Worm (Caenorhabditis elegans) whole organism, L1 larva: Measurements from ENCODE around the gene sut-2.
A peak's percentile ranks its signal among the peaks of the same experiment; 100 is the strongest.
"Not testable (repeated sequence)": the region's sequence is repeated elsewhere in the genome, so short reads cannot be mapped to it uniquely, and the experiment has no call there.

Experiments
- C04F5.9 ChIP-seq: sonication (generic microtip); optimal IDR thresholded peaks from 2 replicates; lab custom pipeline; 2016; ENCODE audit warnings: missing genetic modification characterization, missing compliant biosample characterization
- C34B4.2 ChIP-seq: sonication (generic microtip); optimal IDR thresholded peaks from 2 replicates; lab custom pipeline; 2017; ENCODE audit warnings: mild to moderate bottlenecking, missing genetic modification characterization, missing compliant biosample characterization
- F16B12.6 ChIP-seq: fragments of 150-350 bp; optimal IDR thresholded peaks from 2 replicates; lab custom pipeline; 2014; ENCODE audit warnings: missing biosample characterization, missing genetic modification characterization
- ceh-82 ChIP-seq, 3 experiments: fragments of 150-350 bp in 1 of 3; sonication (generic microtip) in 2 of 3; optimal IDR thresholded peaks; 2 replicates each; lab custom pipeline; 2014 to 2017; ENCODE audit warnings: missing biosample characterization in 3 of 3, missing genetic modification characterization in 3 of 3
- ceh-88 ChIP-seq: fragments of 200-800 bp; sonication (Bioruptor generic); IDR thresholded peaks from 2 replicates; pipeline ENCODE4 v1.3.6; 2022; ENCODE audit warnings: missing genetic modification characterization, missing compliant biosample characterization
- dpl-1 ChIP-seq, 3 experiments: fragments of 150-350 bp in 2 of 3; sonication (generic microtip) in 1 of 3; optimal IDR thresholded peaks; 2 replicates each; lab custom pipeline; 2014 to 2017; ENCODE audit warnings: missing biosample characterization in 3 of 3, missing genetic modification characterization in 3 of 3, missing genetic modification reagents in 3 of 3
- dsc-1 ChIP-seq: sonication (generic microtip); optimal IDR thresholded peaks from 2 replicates; lab custom pipeline; 2016; ENCODE audit warnings: mild to moderate bottlenecking, missing genetic modification characterization, missing compliant biosample characterization
- efl-1 ChIP-seq, 4 experiments: fragments of 150-350 bp; optimal IDR thresholded peaks in 3 of 4; peaks in 1 of 4; 1 replicate in 1 of 4; 2 replicates in 3 of 4; lab custom pipeline; 2014; ENCODE audit warnings: missing biosample characterization in 2 of 4, missing genetic modification characterization in 2 of 4, missing genetic modification reagents in 2 of 4
- egl-13 ChIP-seq: sonication (generic microtip); optimal IDR thresholded peaks from 2 replicates; lab custom pipeline; 2016; ENCODE audit warnings: missing genotype, missing genetic modification reagents, missing genetic modification characterization, missing compliant biosample characterization
- egl-27 ChIP-seq, 2 experiments: fragments of 150-350 bp in 1 of 2; sonication (generic microtip); optimal IDR thresholded peaks; 3 replicates each; lab custom pipeline; 2017 to 2018; ENCODE audit warnings: missing biosample characterization in 2 of 2, missing genetic modification characterization in 2 of 2, missing genetic modification reagents in 2 of 2
- elt-2 ChIP-seq: sonication (generic microtip); optimal IDR thresholded peaks from 2 replicates; lab custom pipeline; 2016; ENCODE audit warnings: missing genetic modification characterization, mild to moderate bottlenecking, inconsistent platforms, missing compliant biosample characterization, missing genetic modification reagents
- fkh-4 ChIP-seq: sonication (generic microtip); optimal IDR thresholded peaks from 2 replicates; lab custom pipeline; 2016; ENCODE audit warnings: missing compliant biosample characterization, missing genetic modification characterization, borderline replicate concordance
- fos-1 ChIP-seq: fragments of 150-350 bp; optimal IDR thresholded peaks from 2 replicates; lab custom pipeline; 2014; ENCODE audit warnings: missing biosample characterization, missing genetic modification characterization
- grh-1 ChIP-seq: fragments of 200-800 bp; sonication (Bioruptor generic); IDR thresholded peaks from 2 replicates; pipeline ENCODE4 v1.3.6; 2022; ENCODE audit warnings: missing genetic modification reagents, missing genetic modification characterization, missing compliant biosample characterization
- hpl-2 ChIP-seq: fragments of 150-350 bp; optimal IDR thresholded peaks from 2 replicates; lab custom pipeline; 2014; ENCODE audit warnings: missing biosample characterization, missing genetic modification reagents, missing genetic modification characterization
- irx-1 ChIP-seq: sonication (generic microtip); optimal IDR thresholded peaks from 2 replicates; lab custom pipeline; 2016; ENCODE audit warnings: missing genetic modification characterization, missing compliant biosample characterization
- lin-14 ChIP-seq: fragments of 200-800 bp; sonication (Bioruptor generic); optimal IDR thresholded peaks from 2 replicates; lab custom pipeline; 2018; ENCODE audit warnings: mild to moderate bottlenecking, missing genetic modification characterization, moderate library complexity, missing compliant biosample characterization
- lin-35 ChIP-seq, 2 experiments: fragments of 150-350 bp; optimal IDR thresholded peaks; 2 replicates each; lab custom pipeline; 2014; ENCODE audit warnings: missing biosample characterization in 2 of 2, missing genetic modification characterization in 2 of 2, missing genetic modification reagents in 2 of 2
- lir-3 ChIP-seq: sonication (generic microtip); optimal IDR thresholded peaks from 2 replicates; lab custom pipeline; 2016; ENCODE audit warnings: mild to moderate bottlenecking, missing genetic modification characterization, moderate library complexity, missing compliant biosample characterization; ENCODE audit not compliant: poor library complexity
- lsy-2 ChIP-seq, 2 experiments: fragments of 150-350 bp; optimal IDR thresholded peaks; 2 replicates each; lab custom pipeline; 2014; ENCODE audit warnings: missing biosample characterization in 2 of 2, missing genetic modification characterization in 2 of 2
- mab-9 ChIP-seq: fragments of 200-800 bp; sonication (Bioruptor generic); IDR thresholded peaks from 2 replicates; pipeline ENCODE4 v1.3.6; 2022; ENCODE audit warnings: missing genetic modification reagents, missing genetic modification characterization, missing compliant biosample characterization
- mdl-1 ChIP-seq, 2 experiments: fragments of 150-350 bp; optimal IDR thresholded peaks; 2 replicates each; lab custom pipeline; 2014 to 2017; ENCODE audit warnings: missing biosample characterization in 2 of 2, missing genetic modification characterization in 2 of 2, inconsistent platforms in 1 of 2
- mef-2 ChIP-seq: fragments of 150-350 bp; optimal IDR thresholded peaks from 2 replicates; lab custom pipeline; 2014; ENCODE audit warnings: missing biosample characterization, missing genetic modification characterization
- mep-1 ChIP-seq: fragments of 150-350 bp; optimal IDR thresholded peaks from 2 replicates; lab custom pipeline; 2014; ENCODE audit warnings: missing biosample characterization, missing genetic modification characterization
- nhr-47 ChIP-seq: sonication (generic microtip); optimal IDR thresholded peaks from 2 replicates; lab custom pipeline; 2016; ENCODE audit warnings: mild to moderate bottlenecking, missing genetic modification characterization, moderate library complexity, missing compliant biosample characterization
- nhr-71 ChIP-seq: sonication (generic microtip); optimal IDR thresholded peaks from 2 replicates; lab custom pipeline; 2016; ENCODE audit warnings: mild to moderate bottlenecking, missing genetic modification characterization, moderate library complexity, missing compliant biosample characterization
- nhr-76 ChIP-seq: sonication (generic microtip); optimal IDR thresholded peaks from 2 replicates; lab custom pipeline; 2017; ENCODE audit warnings: missing biosample characterization, missing genetic modification characterization
- nhr-84 ChIP-seq: sonication (generic microtip); optimal IDR thresholded peaks from 2 replicates; lab custom pipeline; 2017; ENCODE audit warnings: missing biosample characterization, missing genetic modification characterization
- nhr-85 ChIP-seq: sonication (generic microtip); peaks from one replicate; lab custom pipeline; 2016; ENCODE audit warnings: missing genetic modification characterization, inconsistent platforms, missing compliant biosample characterization
- nhr-90 ChIP-seq: sonication (generic microtip); optimal IDR thresholded peaks from 2 replicates; lab custom pipeline; 2016; ENCODE audit warnings: mild to moderate bottlenecking, missing genetic modification characterization, missing compliant biosample characterization; ENCODE audit not compliant: poor library complexity
- rnt-1 ChIP-seq: sonication (generic microtip); optimal IDR thresholded peaks from 2 replicates; lab custom pipeline; 2016; ENCODE audit warnings: mild to moderate bottlenecking, missing genetic modification characterization, moderate library complexity, missing compliant biosample characterization
- skn-1 ChIP-seq: fragments of 150-350 bp; optimal IDR thresholded peaks from 2 replicates; lab custom pipeline; 2014; ENCODE audit warnings: missing biosample characterization, missing genetic modification characterization
- snu-23 ChIP-seq: sonication (generic microtip); optimal IDR thresholded peaks from 2 replicates; lab custom pipeline; 2016; ENCODE audit warnings: missing genetic modification characterization, missing compliant biosample characterization
- swsn-7 ChIP-seq: sonication (generic microtip); optimal IDR thresholded peaks from 2 replicates; lab custom pipeline; 2016; ENCODE audit warnings: missing genetic modification characterization, missing compliant biosample characterization
- tbx-2 ChIP-seq: sonication (generic microtip); optimal IDR thresholded peaks from 2 replicates; lab custom pipeline; 2016; ENCODE audit warnings: missing genetic modification characterization, missing compliant biosample characterization
- tlp-1 ChIP-seq: fragments of 150-350 bp; optimal IDR thresholded peaks from 2 replicates; lab custom pipeline; 2014; ENCODE audit warnings: missing biosample characterization, missing genetic modification characterization
- unc-130 ChIP-seq: fragments of 150-350 bp; optimal IDR thresholded peaks from 2 replicates; lab custom pipeline; 2017; ENCODE audit warnings: missing biosample characterization, missing genetic modification characterization, inconsistent platforms
- unc-62 ChIP-seq: fragments of 150-350 bp; optimal IDR thresholded peaks from 2 replicates; lab custom pipeline; 2014; ENCODE audit warnings: missing biosample characterization, missing genetic modification reagents, missing genetic modification characterization
- unc-86 ChIP-seq: sonication (generic microtip); optimal IDR thresholded peaks from 2 replicates; lab custom pipeline; 2016; ENCODE audit warnings: missing genetic modification characterization, missing compliant biosample characterization
- unc-98 ChIP-seq: fragments of 200-800 bp; sonication (Bioruptor generic); IDR thresholded peaks from 2 replicates; pipeline ENCODE4 v1.3.6; 2022; ENCODE audit warnings: missing genetic modification characterization, missing compliant biosample characterization
- vab-15 ChIP-seq: sonication (generic microtip); optimal IDR thresholded peaks from 2 replicates; lab custom pipeline; 2017; ENCODE audit warnings: missing genotype, mild to moderate bottlenecking, missing genetic modification characterization, missing compliant biosample characterization
- zip-4 ChIP-seq: fragments of 200-800 bp; sonication (Bioruptor generic); optimal IDR thresholded peaks from 2 replicates; lab custom pipeline; 2018; ENCODE audit warnings: mild to moderate bottlenecking, missing genetic modification characterization, moderate library complexity, missing compliant biosample characterization

The sut-2 gene

DNA sequence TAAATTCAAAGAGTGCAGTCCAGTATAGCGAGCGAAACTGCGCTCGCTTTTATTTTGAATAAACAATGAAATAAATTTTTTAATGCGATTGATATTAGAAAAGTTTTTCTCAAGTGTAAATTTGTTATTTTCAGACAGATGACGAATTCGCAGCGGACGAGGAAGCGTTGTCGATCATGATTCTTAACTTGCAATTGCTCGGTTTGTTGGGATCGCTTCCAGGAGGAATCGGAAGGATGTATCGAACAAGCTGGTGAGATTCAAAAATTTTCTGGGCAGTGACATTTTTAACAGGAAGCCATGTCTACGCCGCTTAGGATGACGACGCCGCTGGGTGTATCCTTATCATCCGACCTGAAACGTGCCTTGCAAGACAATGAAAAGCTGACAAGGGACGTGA is 16.3 kb downstream of the sut-2 start, which contains the start of gene Y61A9LA.12:
Y61A9LA.12 (plus strand) TSS at position 301 of the 400 bp plus-strand sequence.
- TF ChIP-seq ceh-88 (GFP tag; lab: Robert Waterston, UW); fos-1 (tag; lab: Kevin White, UChicago); egl-13 (tag; lab: Kevin White, UChicago): not testable (repeated sequence)
- TF ChIP-seq, all 84 proteins: peak for 0; not testable (repeated sequence) for 84

DNA sequence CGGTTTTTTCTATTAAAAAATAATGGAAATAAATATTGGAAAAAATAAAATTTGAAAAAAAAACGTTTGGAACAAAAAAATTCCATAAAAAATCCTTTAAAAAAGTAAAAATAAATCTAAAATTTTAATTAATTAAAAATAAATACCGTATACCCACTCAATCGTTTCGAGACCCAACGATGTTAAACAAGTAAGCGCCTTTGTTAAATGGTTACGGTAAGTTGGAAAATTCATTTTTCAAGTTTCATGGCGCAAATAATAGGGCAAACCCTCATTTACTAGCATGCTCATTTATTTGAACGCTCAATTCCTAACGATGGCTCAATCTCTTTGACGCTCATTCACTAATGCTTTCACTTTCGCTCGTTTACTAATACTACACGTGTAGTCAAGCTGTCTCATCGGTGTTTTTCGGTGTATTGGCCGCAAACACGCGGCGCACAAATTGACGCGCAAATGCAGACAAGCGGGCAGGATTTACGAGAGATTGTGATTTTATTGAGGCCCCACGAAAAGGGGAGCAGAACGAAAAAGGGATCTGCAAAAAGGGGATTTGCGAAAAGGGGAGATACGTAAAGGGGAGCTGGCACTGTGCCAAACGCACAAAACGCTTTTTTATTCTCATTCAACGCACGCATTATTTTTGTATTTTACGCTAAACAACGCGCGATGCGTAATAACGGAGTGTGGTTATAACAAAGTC is 17.3 kb downstream of the sut-2 start:
- TF ChIP-seq efl-1 (optimal IDR thresholded peaks at IDR 0.05; lab: Kevin White, UChicago) (peak; percentile 15 to 46), efl-1 (GFP tag; optimal IDR thresholded peaks at IDR 0.05 in 1 of 2; lab: Kevin White, UChicago) (peak in 1 of 2 experiments; percentile 5), unc-86 (tag; lab: Kevin White, UChicago) (peak; percentile 0), unc-98 (GFP tag; lab: Robert Waterston, UW) (peak; percentile 36; the same call in 1 of the 2 replicates), swsn-7 (peak; percentile 6), lin-14 (GFP tag; lab: Kevin White, UChicago) (peak; percentile 28), nhr-47 (tag; lab: Kevin White, UChicago) (peak; percentile 47), tbx-2 (tag; lab: Kevin White, UChicago) (peak; percentile 2), rnt-1 (tag; lab: Kevin White, UChicago) (peak; percentile 45), dsc-1 (tag; lab: Kevin White, UChicago) (peak; percentile 57), nhr-71 (tag; lab: Kevin White, UChicago) (peak; percentile 43), F16B12.6 (peak; percentile 64), mab-9 (0 out of 2 replicates have a peak, but pooled peaks have one; percentile 37), snu-23 (GFP tag; lab: Kevin White, UChicago) (peak; percentile 14)

DNA sequence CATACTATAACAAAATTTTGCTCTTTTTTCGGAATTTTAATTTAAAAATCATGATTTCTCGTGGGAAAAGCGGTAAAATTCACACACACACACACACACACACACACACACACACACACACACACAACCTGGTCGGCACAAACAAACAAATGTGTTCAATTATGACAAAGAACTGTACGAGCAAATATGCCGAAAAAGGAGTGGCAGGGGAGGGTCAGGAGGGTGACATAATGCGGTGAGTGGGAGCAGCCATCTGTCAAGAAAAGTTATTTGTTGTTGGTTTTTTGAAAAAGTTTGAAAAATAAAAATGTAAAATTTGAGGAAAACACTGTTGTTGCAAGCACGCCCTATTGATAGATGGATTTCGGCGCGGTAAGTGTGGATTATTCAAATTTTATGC is 17.9 kb downstream of the sut-2 start:
- TF ChIP-seq mef-2 (no peak), unc-130 (tag; lab: Kevin White, UChicago) (no peak), C34B4.2 (tag; lab: Kevin White, UChicago) (no peak), lin-35 (GFP tag; optimal IDR thresholded peaks at IDR 0.05; lab: Kevin White, UChicago) (peak in 1 of 2 experiments; percentile 2), ceh-88 (GFP tag; lab: Robert Waterston, UW) (no peak), elt-2 (no peak), rnt-1 (tag; lab: Kevin White, UChicago) (no peak), vab-15 (tag; lab: Kevin White, UChicago) (no peak), efl-1 (optimal IDR thresholded peaks at IDR 0.05; lab: Kevin White, UChicago) (peak in 1 of 2 experiments; percentile 21), efl-1 (GFP tag; optimal IDR thresholded peaks at IDR 0.05 in 1 of 2; lab: Kevin White, UChicago) (peak in 1 of 2 experiments; percentile 34), egl-27 (tag; optimal IDR thresholded peaks at IDR 0.05; lab: Kevin White, UChicago) (no peak), C04F5.9 (no peak), snu-23 (GFP tag; lab: Kevin White, UChicago) (no peak), unc-62 (GFP tag; lab: Kevin White, UChicago) (no peak), fkh-4 (no peak), dpl-1 (GFP tag; optimal IDR thresholded peaks at IDR 0.05; lab: Kevin White, UChicago) (peak in 1 of 3 experiments; percentile 44), fos-1 (tag; lab: Kevin White, UChicago) (no peak), hpl-2 (no peak)

DNA sequence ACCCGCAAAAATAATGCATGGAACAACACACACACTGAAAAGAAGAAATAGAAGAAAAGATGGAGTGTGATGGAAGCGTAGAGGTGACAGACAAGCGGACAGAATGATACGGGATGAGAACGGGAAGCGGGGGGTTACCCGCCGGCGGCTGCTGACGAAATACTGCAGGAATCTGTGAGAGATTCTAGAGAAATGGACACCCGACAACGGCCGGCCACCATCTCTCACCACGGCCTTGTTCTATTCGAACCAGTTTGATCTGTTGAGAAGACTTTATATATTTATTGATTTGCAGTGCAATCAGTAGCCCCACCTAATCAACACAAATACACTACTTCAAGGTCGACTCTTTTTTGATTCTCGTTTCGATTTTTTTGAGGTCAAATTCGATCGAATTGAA is 19.4 kb downstream of the sut-2 start:
- no peak for TF ChIP-seq unc-86 (tag; lab: Kevin White, UChicago)
- peak; percentile 12 for TF ChIP-seq irx-1 (tag; lab: Kevin White, UChicago)
- TF ChIP-seq mep-1 (tag; lab: Kevin White, UChicago): peak; percentile 32
- TF ChIP-seq nhr-85 (tag; lab: Kevin White, UChicago): peak; percentile 90
- TF ChIP-seq lin-35 (GFP tag; optimal IDR thresholded peaks at IDR 0.05; lab: Kevin White, UChicago): peak; percentile 12 to 46
- no peak for TF ChIP-seq tlp-1 (tag; lab: Kevin White, UChicago)
- peak in 1 of 3 experiments; percentile 11 for TF ChIP-seq dpl-1 (GFP tag; optimal IDR thresholded peaks at IDR 0.05; lab: Kevin White, UChicago)
- peak in 1 of 2 experiments; percentile 49 for TF ChIP-seq mdl-1 (tag; optimal IDR thresholded peaks at IDR 0.05; lab: Kevin White, UChicago)
- no peak for TF ChIP-seq lir-3 (tag; lab: Kevin White, UChicago)
- TF ChIP-seq tbx-2 (tag; lab: Kevin White, UChicago): peak; percentile 23
- peak; percentile 23 to 55 for TF ChIP-seq lsy-2 (tag; optimal IDR thresholded peaks at IDR 0.05; lab: Kevin White, UChicago)
- no peak for TF ChIP-seq nhr-76 (tag; lab: Kevin White, UChicago)
- TF ChIP-seq nhr-90 (tag; lab: Kevin White, UChicago): peak; percentile 58
- TF ChIP-seq zip-4 (GFP tag; lab: Kevin White, UChicago): no peak
- peak in 1 of 2 experiments; percentile 18 for TF ChIP-seq efl-1 (optimal IDR thresholded peaks at IDR 0.05; lab: Kevin White, UChicago)
- no peak for TF ChIP-seq efl-1 (GFP tag; optimal IDR thresholded peaks at IDR 0.05 in 1 of 2; lab: Kevin White, UChicago)
- no peak for TF ChIP-seq ceh-88 (GFP tag; lab: Robert Waterston, UW)
- TF ChIP-seq snu-23 (GFP tag; lab: Kevin White, UChicago): peak; percentile 79
- peak; percentile 47; the same call in 1 of the 2 replicates for TF ChIP-seq grh-1 (GFP tag; lab: Robert Waterston, UW)
- TF ChIP-seq lin-14 (GFP tag; lab: Kevin White, UChicago): peak; percentile 91
- TF ChIP-seq nhr-84 (tag; lab: Kevin White, UChicago): no peak
- TF ChIP-seq nhr-71 (tag; lab: Kevin White, UChicago): peak; percentile 66
- TF ChIP-seq ceh-82 (tag; optimal IDR thresholded peaks at IDR 0.05; lab: Kevin White, UChicago): peak in 1 of 3 experiments; percentile 13
- peak; percentile 39 for TF ChIP-seq skn-1 (tag; lab: Kevin White, UChicago)
